Worm (Caenorhabditis elegans) whole organism, young adult: ENCODE data around the gene Y102F5A.1.

Source experiments
- B0019.2 ChIP-seq: fragments of 200-800 bp; sonication (Bioruptor generic); conservative IDR thresholded peaks from 2 replicates; pipeline ENCODE4 v1.3.6; 2022; ENCODE audit warnings: missing genetic modification reagents, missing genetic modification characterization, missing compliant biosample characterization
- B0336.3 ChIP-seq: fragments of 200-800 bp; sonication (Bioruptor generic); IDR thresholded peaks from 2 replicates; pipeline ENCODE4 v1.3.6; 2022; ENCODE audit warnings: missing genetic modification characterization, missing compliant biosample characterization
- C06A6.2 ChIP-seq: fragments of 200-800 bp; sonication (Bioruptor generic); conservative IDR thresholded peaks from 2 replicates; pipeline ENCODE4 v1.3.6; 2022; ENCODE audit warnings: missing genetic modification characterization, missing compliant biosample characterization
- F33H1.4 ChIP-seq: fragments of 200-800 bp; sonication (Bioruptor generic); IDR thresholded peaks from 2 replicates; pipeline ENCODE4 v1.3.6; 2022; ENCODE audit warnings: missing genetic modification reagents, missing genetic modification characterization, missing compliant biosample characterization
- F55B11.4 ChIP-seq: sonication (generic microtip); optimal IDR thresholded peaks from 2 replicates; lab custom pipeline; 2016; ENCODE audit warnings: missing compliant biosample characterization, missing genetic modification characterization, borderline replicate concordance; ENCODE audit not compliant: insufficient read depth
- F57C9.4 ChIP-seq: sonication (generic microtip); optimal IDR thresholded peaks from 2 replicates; lab custom pipeline; 2017; ENCODE audit warnings: mild to moderate bottlenecking, missing genetic modification characterization, missing compliant biosample characterization
- T07F8.4 ChIP-seq: sonication (generic microtip); optimal IDR thresholded peaks from 2 replicates; lab custom pipeline; 2016; ENCODE audit warnings: mild to moderate bottlenecking, missing genetic modification characterization, moderate library complexity, missing compliant biosample characterization
- Y53F4B.3 ChIP-seq: fragments of 200-800 bp; sonication (Bioruptor generic); IDR thresholded peaks from 2 replicates; pipeline ENCODE4 v1.3.6; 2022; ENCODE audit warnings: missing genetic modification reagents, missing genetic modification characterization, missing compliant biosample characterization
- Y56A3A.18 ChIP-seq: fragments of 200-800 bp; sonication (Bioruptor generic); IDR thresholded peaks from 2 replicates; pipeline ENCODE4 v1.3.6; 2022; ENCODE audit warnings: missing genetic modification reagents, missing genetic modification characterization, missing compliant biosample characterization
- Y67H2A.10 ChIP-seq: fragments of 200-800 bp; sonication (Bioruptor generic); conservative IDR thresholded peaks from 2 replicates; pipeline ENCODE4 v1.3.6; 2022; ENCODE audit warnings: missing genetic modification reagents, missing genetic modification characterization, missing compliant biosample characterization
- Y95B8A.8 ChIP-seq: fragments of 200-800 bp; sonication (Bioruptor generic); IDR thresholded peaks from 2 replicates; pipeline ENCODE4 v1.3.6; 2022; ENCODE audit warnings: missing genetic modification reagents, missing genetic modification characterization, missing compliant biosample characterization
- ZK185.1 ChIP-seq: sonication (generic microtip); optimal IDR thresholded peaks from 2 replicates; lab custom pipeline; 2016; ENCODE audit warnings: mild to moderate bottlenecking, missing genetic modification characterization, missing compliant biosample characterization; ENCODE audit not compliant: poor library complexity, severe bottlenecking
- ama-1 ChIP-seq, 3 experiments: fragments of 150-350 bp in 1 of 3; sonication (generic microtip) in 2 of 3; optimal IDR thresholded peaks; 2 replicates each; lab custom pipeline; 2014 to 2018; ENCODE audit warnings: missing biosample characterization in 2 of 3, missing genetic modification characterization in 2 of 3, missing genetic modification reagents in 2 of 3
- athp-1 ChIP-seq: sonication (generic microtip); optimal IDR thresholded peaks from 2 replicates; lab custom pipeline; 2017; ENCODE audit warnings: mild to moderate bottlenecking, missing genetic modification characterization, missing compliant biosample characterization
- attf-3 ChIP-seq: fragments of 200-800 bp; sonication (Bioruptor generic); conservative IDR thresholded peaks from 2 replicates; pipeline ENCODE4 v1.3.6; 2022; ENCODE audit warnings: missing genetic modification reagents, missing genetic modification characterization, missing compliant biosample characterization
- attf-6 ChIP-seq: fragments of 200-800 bp; sonication (Bioruptor generic); IDR thresholded peaks from 2 replicates; pipeline ENCODE4 v1.3.6; 2022; ENCODE audit warnings: missing genetic modification reagents, missing genetic modification characterization, missing compliant biosample characterization
- bed-2 ChIP-seq: fragments of 200-800 bp; sonication (Bioruptor generic); IDR thresholded peaks from 2 replicates; pipeline ENCODE4 v1.3.6; 2022; ENCODE audit warnings: missing genetic modification reagents, missing genetic modification characterization, missing compliant biosample characterization
- ceh-27 ChIP-seq: fragments of 200-800 bp; sonication (Bioruptor generic); optimal IDR thresholded peaks from 2 replicates; lab custom pipeline; 2018; ENCODE audit warnings: mild to moderate bottlenecking, missing genetic modification characterization, moderate library complexity, missing compliant biosample characterization
- ceh-91 ChIP-seq: fragments of 200-800 bp; sonication (Bioruptor generic); IDR thresholded peaks from 2 replicates; pipeline ENCODE4 v1.3.6; 2022; ENCODE audit warnings: missing genetic modification reagents, missing genetic modification characterization, missing compliant biosample characterization
- dpl-1 ChIP-seq: fragments of 150-350 bp; optimal IDR thresholded peaks from 2 replicates; lab custom pipeline; 2014; ENCODE audit warnings: missing biosample characterization, missing genetic modification reagents, missing genetic modification characterization
- egl-18 ChIP-seq: fragments of 200-800 bp; sonication (Bioruptor generic); IDR thresholded peaks from 2 replicates; pipeline ENCODE4 v1.3.6; 2022; ENCODE audit warnings: missing genetic modification reagents, missing genetic modification characterization, missing compliant biosample characterization
- ekl-4 ChIP-seq: fragments of 200-800 bp; sonication (Bioruptor generic); IDR thresholded peaks from 2 replicates; pipeline ENCODE4 v1.3.6; 2022; ENCODE audit warnings: missing genetic modification reagents, missing genetic modification characterization, missing compliant biosample characterization
- gei-17 ChIP-seq: fragments of 200-800 bp; sonication (Bioruptor generic); optimal IDR thresholded peaks from 2 replicates; lab custom pipeline; 2018; ENCODE audit warnings: mild to moderate bottlenecking, missing genetic modification characterization, missing compliant biosample characterization
- hlh-26 ChIP-seq: fragments of 200-800 bp; sonication (Bioruptor generic); conservative IDR thresholded peaks from 2 replicates; pipeline ENCODE4 v1.3.6; 2022; ENCODE audit warnings: missing genetic modification reagents, missing genetic modification characterization, missing compliant biosample characterization
- hmg-20 ChIP-seq: fragments of 200-800 bp; sonication (Bioruptor generic); IDR thresholded peaks from 2 replicates; pipeline ENCODE4 v1.3.6; 2022; ENCODE audit warnings: missing genetic modification reagents, missing genetic modification characterization, missing compliant biosample characterization
- lag-1 ChIP-seq: fragments of 200-800 bp; sonication (Bioruptor generic); IDR thresholded peaks from 2 replicates; pipeline ENCODE4 v1.3.6; 2022; ENCODE audit warnings: missing genetic modification reagents, missing genetic modification characterization, missing compliant biosample characterization
- let-526 ChIP-seq: fragments of 200-800 bp; sonication (Bioruptor generic); IDR thresholded peaks from 2 replicates; pipeline ENCODE4 v1.3.6; 2022; ENCODE audit warnings: missing genetic modification reagents, missing genetic modification characterization, missing compliant biosample characterization
- let-607 ChIP-seq, 2 experiments: fragments of 200-800 bp in 1 of 2; sonication (Bioruptor generic) in 1 of 2; sonication (generic microtip) in 1 of 2; optimal IDR thresholded peaks; 2 replicates each; lab custom pipeline; 2016 to 2018; ENCODE audit warnings: mild to moderate bottlenecking in 2 of 2, missing compliant biosample characterization in 2 of 2, missing genetic modification characterization in 2 of 2, moderate library complexity in 2 of 2, missing genotype in 1 of 2
- lin-26 ChIP-seq: fragments of 200-800 bp; sonication (Bioruptor generic); IDR thresholded peaks from 2 replicates; pipeline ENCODE4 v1.3.6; 2022; ENCODE audit warnings: missing genetic modification reagents, missing genetic modification characterization, missing compliant biosample characterization
- lin-54 ChIP-seq: fragments of 200-800 bp; sonication (Bioruptor generic); optimal IDR thresholded peaks from 2 replicates; lab custom pipeline; 2018; ENCODE audit warnings: mild to moderate bottlenecking, missing genetic modification characterization, missing compliant biosample characterization
- madf-3 ChIP-seq: fragments of 200-800 bp; sonication (Bioruptor generic); IDR thresholded peaks from 2 replicates; pipeline ENCODE4 v1.3.6; 2022; ENCODE audit warnings: missing genetic modification reagents, missing genetic modification characterization, missing compliant biosample characterization
- madf-8 ChIP-seq: fragments of 200-800 bp; sonication (Bioruptor generic); conservative IDR thresholded peaks from 2 replicates; pipeline ENCODE4 v1.3.6; 2022; ENCODE audit warnings: missing genetic modification reagents, missing genetic modification characterization, missing compliant biosample characterization
- mes-4 ChIP-seq: sonication (generic microtip); optimal IDR thresholded peaks from 2 replicates; lab custom pipeline; 2016; ENCODE audit warnings: missing genotype, missing genetic modification characterization, missing compliant biosample characterization
- nfya-1 ChIP-seq: sonication (generic microtip); optimal IDR thresholded peaks from 2 replicates; lab custom pipeline; 2017; ENCODE audit warnings: antibody characterized with exemption, missing compliant biosample characterization, missing genetic modification characterization, borderline replicate concordance; ENCODE audit not compliant: insufficient read depth
- nhr-80 ChIP-seq: sonication (generic microtip); optimal IDR thresholded peaks from 2 replicates; lab custom pipeline; 2016; ENCODE audit warnings: missing genetic modification characterization, missing compliant biosample characterization
- nhr-90 ChIP-seq: sonication (generic microtip); optimal IDR thresholded peaks from 2 replicates; lab custom pipeline; 2016; ENCODE audit warnings: missing genotype, mild to moderate bottlenecking, missing genetic modification characterization, missing compliant biosample characterization
- pha-4 ChIP-seq: fragments of 150-350 bp; sonication (generic microtip); optimal IDR thresholded peaks from 2 replicates; lab custom pipeline; 2014; ENCODE audit warnings: missing biosample characterization, missing genetic modification reagents, missing genetic modification characterization
- repo-1 ChIP-seq: sonication (generic microtip); optimal IDR thresholded peaks from 2 replicates; lab custom pipeline; 2017; ENCODE audit warnings: mild to moderate bottlenecking, missing genetic modification characterization, missing compliant biosample characterization
- rpc-1 ChIP-seq, 2 experiments: fragments of 150-350 bp in 1 of 2; sonication (generic microtip) in 1 of 2; optimal IDR thresholded peaks; 2 replicates each; lab custom pipeline; 2014 to 2018; ENCODE audit warnings: missing biosample characterization in 1 of 2, missing genetic modification characterization in 1 of 2, missing genetic modification reagents in 1 of 2, missing genotype in 1 of 2
- snpc-1.3 ChIP-seq: sonication (generic microtip); optimal IDR thresholded peaks from 2 replicates; lab custom pipeline; 2017; ENCODE audit warnings: missing genetic modification characterization, mild to moderate bottlenecking, missing compliant biosample characterization, antibody characterized with exemption, moderate library complexity, missing genotype, missing genetic modification reagents; ENCODE audit not compliant: insufficient read depth
- snpc-3.4 ChIP-seq: sonication (generic microtip); optimal IDR thresholded peaks from 2 replicates; lab custom pipeline; 2017; ENCODE audit warnings: missing genetic modification characterization, mild to moderate bottlenecking, missing compliant biosample characterization, antibody characterized with exemption, moderate library complexity, missing genotype, missing genetic modification reagents
- sptf-2 ChIP-seq: fragments of 200-800 bp; sonication (Bioruptor generic); optimal IDR thresholded peaks from 2 replicates; lab custom pipeline; 2018; ENCODE audit warnings: mild to moderate bottlenecking, missing genetic modification characterization, missing compliant biosample characterization
- ztf-22 ChIP-seq: fragments of 200-800 bp; sonication (Bioruptor generic); optimal IDR thresholded peaks from 2 replicates; lab custom pipeline; 2018; ENCODE audit warnings: mild to moderate bottlenecking, missing genetic modification characterization, moderate library complexity, missing compliant biosample characterization
- ztf-25 ChIP-seq: fragments of 200-800 bp; sonication (Bioruptor generic); IDR thresholded peaks from 2 replicates; pipeline ENCODE4 v1.3.6; 2022; ENCODE audit warnings: missing genetic modification reagents, missing genetic modification characterization, missing compliant biosample characterization
- ztf-28 ChIP-seq: fragments of 200-800 bp; sonication (Bioruptor generic); IDR thresholded peaks from 2 replicates; pipeline ENCODE4 v1.3.6; 2022; ENCODE audit warnings: missing genetic modification reagents, missing genetic modification characterization, missing compliant biosample characterization

The Y102F5A.1 gene

ce11 chrX:11757666-11758065 is 26.5 kb downstream of the Y102F5A.1 start (continued):
- no peak; the same call in 1 of the 2 replicates for TF ChIP-seq attf-3
- no peak for TF ChIP-seq F57C9.4
- peak; percentile 69 for TF ChIP-seq sptf-2 (GFP tag; lab: Kevin White, UChicago)
- TF ChIP-seq T07F8.4 (tag; lab: Kevin White, UChicago): peak; percentile 90
- peak; percentile 59 for TF ChIP-seq lin-54 (GFP tag; lab: Kevin White, UChicago)
- TF ChIP-seq hmg-20: peak; percentile 67; the same call in 1 of the 2 replicates
- peak; percentile 67; the same call in 1 of the 2 replicates for TF ChIP-seq ekl-4 (GFP tag; lab: Robert Waterston, UW)
- no peak for TF ChIP-seq ztf-22 (GFP tag; lab: Kevin White, UChicago)
- TF ChIP-seq ama-1 (optimal IDR thresholded peaks at IDR 0.05; lab: Kevin White, UChicago): no peak
- peak in 1 of 2 experiments; percentile 81 for TF ChIP-seq ama-1 (GFP tag; optimal IDR thresholded peaks at IDR 0.05; lab: Kevin White, UChicago)
- no peak for TF ChIP-seq B0336.3
- peak; percentile 61; the same call in 1 of the 2 replicates for TF ChIP-seq let-526
- TF ChIP-seq Y56A3A.18: peak; percentile 92
- TF ChIP-seq C06A6.2 (GFP tag; lab: Robert Waterston, UW): peak; percentile 64; the same call in 1 of the 2 replicates
- no peak for TF ChIP-seq ceh-91
- peak; percentile 77 for TF ChIP-seq snpc-3.4
- TF ChIP-seq rpc-1 (optimal IDR thresholded peaks at IDR 0.05; lab: Kevin White, UChicago): peak; percentile 95
- TF ChIP-seq rpc-1 (tag; optimal IDR thresholded peaks at IDR 0.05; lab: Kevin White, UChicago): peak; percentile 98
- TF ChIP-seq nhr-80 (tag; lab: Kevin White, UChicago): no peak
- peak; percentile 73 for TF ChIP-seq Y53F4B.3 (GFP tag; lab: Robert Waterston, UW)
- no peak for TF ChIP-seq F55B11.4 (tag; lab: Kevin White, UChicago)
- TF ChIP-seq gei-17 (GFP tag; lab: Kevin White, UChicago): peak; percentile 64
- TF ChIP-seq nfya-1: no peak
- peak; percentile 88 for TF ChIP-seq mes-4 (tag; lab: Kevin White, UChicago)
- no peak for TF ChIP-seq snpc-1.3 (tag; lab: Kevin White, UChicago)
- TF ChIP-seq ZK185.1 (tag; lab: Kevin White, UChicago): peak; percentile 75
- peak; percentile 90 for TF ChIP-seq nhr-90 (tag; lab: Kevin White, UChicago)
- no peak for TF ChIP-seq madf-3 (GFP tag; lab: Robert Waterston, UW)
- peak; percentile 58; the same call in 1 of the 2 replicates for TF ChIP-seq bed-2 (GFP tag; lab: Robert Waterston, UW)
- TF ChIP-seq let-607 (tag; optimal IDR thresholded peaks at IDR 0.05; lab: Kevin White, UChicago): peak; percentile 38 to 66
- TF ChIP-seq attf-6 (GFP tag; lab: Robert Waterston, UW): no peak
- TF ChIP-seq repo-1 (tag; lab: Kevin White, UChicago): peak; percentile 56
- TF ChIP-seq hlh-26 (GFP tag; lab: Robert Waterston, UW): no peak
- TF ChIP-seq ztf-25 (GFP tag; lab: Robert Waterston, UW): peak; percentile 92
- TF ChIP-seq ztf-28 (GFP tag; lab: Robert Waterston, UW): peak; percentile 89; the same call in 1 of the 2 replicates
- TF ChIP-seq dpl-1 (GFP tag; lab: Kevin White, UChicago): no peak
- TF ChIP-seq, all 124 proteins: peak for 84

DNA sequence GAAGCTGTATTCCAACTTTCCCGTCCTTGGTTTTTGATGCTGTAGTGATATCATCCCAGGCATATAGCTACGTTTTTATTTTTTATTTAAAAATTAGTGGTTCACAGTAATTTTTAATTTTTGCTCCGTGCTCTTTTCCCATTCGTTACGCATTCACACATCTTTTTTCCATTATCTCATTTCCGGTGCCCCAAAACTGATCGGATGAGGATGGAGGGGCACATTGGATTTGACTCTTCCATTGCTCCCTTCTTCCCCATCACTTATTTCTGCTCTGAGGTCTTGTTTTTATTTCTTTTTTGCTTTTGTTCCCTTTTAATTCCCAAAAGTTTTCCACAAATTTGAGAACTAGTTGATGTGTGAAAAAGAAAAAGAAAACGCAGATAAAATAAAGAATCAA is 31.0 kb downstream of the Y102F5A.1 start:
- no peak for TF ChIP-seq hlh-26 (GFP tag; lab: Robert Waterston, UW)
- TF ChIP-seq F33H1.4: no peak
- no peak for TF ChIP-seq lin-26 (GFP tag; lab: Robert Waterston, UW)
- TF ChIP-seq gei-17 (GFP tag; lab: Kevin White, UChicago): no peak
- no peak for TF ChIP-seq lag-1 (GFP tag; lab: Robert Waterston, UW)
- no peak for TF ChIP-seq B0019.2 (GFP tag; lab: Robert Waterston, UW)
- no peak for TF ChIP-seq repo-1 (tag; lab: Kevin White, UChicago)
- TF ChIP-seq madf-8 (GFP tag; lab: Robert Waterston, UW): no peak
- no peak for TF ChIP-seq egl-18 (GFP tag; lab: Robert Waterston, UW)
- no peak for TF ChIP-seq ceh-27 (GFP tag; lab: Kevin White, UChicago)
- no peak for TF ChIP-seq rpc-1 (optimal IDR thresholded peaks at IDR 0.05; lab: Kevin White, UChicago)
- no peak for TF ChIP-seq rpc-1 (tag; optimal IDR thresholded peaks at IDR 0.05; lab: Kevin White, UChicago)
- no peak for TF ChIP-seq athp-1 (tag; lab: Kevin White, UChicago)
- TF ChIP-seq Y67H2A.10 (GFP tag; lab: Robert Waterston, UW): no peak
- TF ChIP-seq pha-4 (tag; lab: Kevin White, UChicago): no peak
- no peak for TF ChIP-seq ekl-4 (GFP tag; lab: Robert Waterston, UW)
- no peak for TF ChIP-seq Y95B8A.8 (GFP tag; lab: Robert Waterston, UW)
